In the genomic region with DNA sequence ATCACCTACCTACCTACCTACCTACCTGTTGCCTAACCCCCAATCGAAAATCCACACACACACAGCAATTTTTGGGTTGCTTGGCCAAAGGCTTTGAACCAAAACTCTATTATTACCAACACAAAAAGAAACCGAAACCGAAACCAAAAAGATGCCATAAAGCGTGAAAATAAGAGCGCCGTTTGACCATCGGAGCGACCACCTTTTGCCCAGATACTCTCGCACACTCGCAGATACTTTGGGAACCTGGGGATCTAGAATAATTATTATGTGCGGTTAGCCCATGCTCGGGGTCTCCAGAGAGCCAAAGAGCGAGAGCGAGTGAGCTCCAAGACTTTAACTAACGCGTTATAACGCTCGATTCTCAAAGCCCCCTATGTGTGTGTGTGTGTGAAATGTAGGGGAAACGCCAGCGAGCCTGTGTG, we compare ENCODE assay signal across 5 fruit fly cellular contexts.
TF ChIP-seq lines count a peak whose summit lies in the region.

No protein-coding gene starts in this region.

- no peak for TF ChIP-seq CTCF in whole organism, embryonic (GFP tag; optimal IDR thresholded peaks at IDR 0.05; lab: Kevin White, UChicago)

TF ChIP-seq in whole organism, adult, 20 proteins besides CTCF, POLR2A, EP300 and RAD21:
- no peak for TF ChIP-seq Hr96 (GFP tag; optimal IDR thresholded peaks at IDR 0.05; lab: Kevin White, UChicago)
- no peak for TF ChIP-seq bab1 (GFP tag; optimal IDR thresholded peaks at IDR 0.05; lab: Kevin White, UChicago)
- no peak for TF ChIP-seq CG5204 (GFP tag; optimal IDR thresholded peaks at IDR 0.05; lab: Kevin White, UChicago)
- TF ChIP-seq cnc (optimal IDR thresholded peaks at IDR 0.05; lab: Kevin White, UChicago), result no peak
- TF ChIP-seq Clk (GFP tag; optimal IDR thresholded peaks at IDR 0.05; lab: Kevin White, UChicago), result no peak
- peak; percentile 81 for TF ChIP-seq pad (GFP tag; optimal IDR thresholded peaks at IDR 0.05; lab: Kevin White, UChicago)

TF ChIP-seq in whole organism, embryonic, 481 proteins besides CTCF, POLR2A, EP300 and RAD21 (continues in another document):
- TF ChIP-seq CG34376 (GFP tag; optimal IDR thresholded peaks at IDR 0.05; lab: Kevin White, UChicago), result peak; percentile 46
- TF ChIP-seq Trl (optimal IDR thresholded peaks at IDR 0.05; lab: Kevin White, UChicago), result peak; percentile 62 to 91
- no peak for TF ChIP-seq Trl (GFP tag; optimal IDR thresholded peaks at IDR 0.05; lab: Kevin White, UChicago)
- TF ChIP-seq CG16813 (GFP tag; IDR thresholded peaks at IDR 0.05; lab: Robert Waterston, UW; ENCODE audit: partially characterized antibody), result 0 out of 3 replicates have a peak, but pooled peaks have one; percentile 8
- peak; percentile 69 for TF ChIP-seq Blimp-1 (GFP tag; optimal IDR thresholded peaks at IDR 0.05; lab: Kevin White, UChicago)
- peak; percentile 53 for TF ChIP-seq lab (GFP tag; optimal IDR thresholded peaks at IDR 0.05; lab: Kevin White, UChicago)
- TF ChIP-seq CG15479 (GFP tag; optimal IDR thresholded peaks at IDR 0.05; lab: Kevin White, UChicago), result no peak
- TF ChIP-seq CG34224 (GFP tag; IDR thresholded peaks at IDR 0.05; lab: Robert Waterston, UW; ENCODE audit: partially characterized antibody), result peak; percentile 38; the same call in 1 of the 3 replicates
- TF ChIP-seq cwo (GFP tag; optimal IDR thresholded peaks at IDR 0.05; lab: Kevin White, UChicago), result peak; percentile 16
- TF ChIP-seq Deaf1 (tag; optimal IDR thresholded peaks at IDR 0.05; lab: Kevin White, UChicago), result peak; percentile 38
- TF ChIP-seq Med (GFP tag; lab: Kevin White, UChicago), result peak; percentile 55
- TF ChIP-seq Atf6 (GFP tag; IDR thresholded peaks at IDR 0.05; lab: Robert Waterston, UW), result 0 out of 2 replicates have a peak, but pooled peaks have one; percentile 16
- no peak for TF ChIP-seq tup (GFP tag; optimal IDR thresholded peaks at IDR 0.05; lab: Kevin White, UChicago)
- TF ChIP-seq chinmo (GFP tag; IDR thresholded peaks at IDR 0.05; lab: Robert Waterston, UW; ENCODE audit: partially characterized antibody), result peak; percentile 95
- TF ChIP-seq Myb (GFP tag; optimal IDR thresholded peaks at IDR 0.05; lab: Kevin White, UChicago), result no peak
- no peak for TF ChIP-seq sima (GFP tag; optimal IDR thresholded peaks at IDR 0.05; lab: Kevin White, UChicago)
- TF ChIP-seq Hmr (GFP tag; optimal IDR thresholded peaks at IDR 0.05; lab: Kevin White, UChicago), result no peak
- peak; percentile 24 for TF ChIP-seq corto (GFP tag; optimal IDR thresholded peaks at IDR 0.05; lab: Kevin White, UChicago)
- TF ChIP-seq CHES-1-like (GFP tag; optimal IDR thresholded peaks at IDR 0.05; lab: Kevin White, UChicago), result no peak

TF ChIP-seq in whole organism, prepupa, 60 proteins besides CTCF, POLR2A, EP300 and RAD21:
- TF ChIP-seq fd59A (GFP tag; optimal IDR thresholded peaks at IDR 0.05; lab: Kevin White, UChicago) (no peak), CG8119 (GFP tag; IDR thresholded peaks at IDR 0.05; lab: Robert Waterston, UW) (no peak), Sox15 (GFP tag; optimal IDR thresholded peaks at IDR 0.05; lab: Kevin White, UChicago) (no peak), vri (GFP tag; optimal IDR thresholded peaks at IDR 0.05; lab: Kevin White, UChicago) (peak; percentile 71), cyc (GFP tag; optimal IDR thresholded peaks at IDR 0.05; lab: Kevin White, UChicago) (no peak), CG9139 (GFP tag; optimal IDR thresholded peaks at IDR 0.05; lab: Kevin White, UChicago) (no peak), fkh (GFP tag; optimal IDR thresholded peaks at IDR 0.05; lab: Kevin White, UChicago) (no peak)

TF ChIP-seq in whole organism, pupa, 21 proteins besides CTCF, POLR2A, EP300 and RAD21:
- TF ChIP-seq CG15710 (tag; optimal IDR thresholded peaks at IDR 0.05; lab: Kevin White, UChicago) (no peak), rn (GFP tag; IDR thresholded peaks at IDR 0.05; lab: Robert Waterston, UW) (no peak), CG4496 (GFP tag; IDR thresholded peaks at IDR 0.05; lab: Robert Waterston, UW) (0 out of 3 replicates have a peak, but pooled peaks have one; percentile 7)
TF ChIP-seq in whole organism, pupa: peak in this region for 1.

TF ChIP-seq in whole organism, wandering third instar larva, 38 proteins besides CTCF, POLR2A, EP300 and RAD21:
- peak; percentile 3 for TF ChIP-seq h (GFP tag; optimal IDR thresholded peaks at IDR 0.05; lab: Kevin White, UChicago)
- peak; percentile 36 for TF ChIP-seq Vsx2 (GFP tag; optimal IDR thresholded peaks at IDR 0.05; lab: Kevin White, UChicago; ENCODE audit: partially characterized antibody)
- no peak for TF ChIP-seq Jra (GFP tag; optimal IDR thresholded peaks at IDR 0.05; lab: Kevin White, UChicago)
- no peak for TF ChIP-seq tai (GFP tag; optimal IDR thresholded peaks at IDR 0.05; lab: Kevin White, UChicago)
- peak; percentile 77 to 88 for TF ChIP-seq dl (GFP tag; optimal IDR thresholded peaks at IDR 0.05; lab: Kevin White, UChicago; ENCODE audit: insufficient read depth in 1 of 2, partially characterized antibody in 2 of 2)
- TF ChIP-seq woc (GFP tag; optimal IDR thresholded peaks at IDR 0.05; lab: Kevin White, UChicago), result no peak
- TF ChIP-seq fru (GFP tag; optimal IDR thresholded peaks at IDR 0.05; lab: Kevin White, UChicago), result no peak
- no peak for TF ChIP-seq ey (GFP tag; optimal IDR thresholded peaks at IDR 0.05; lab: Kevin White, UChicago)
- TF ChIP-seq CrebA (GFP tag; optimal IDR thresholded peaks at IDR 0.05; lab: Kevin White, UChicago; ENCODE audit: borderline replicate concordance), result peak; percentile 30
- no peak for TF ChIP-seq Rel (GFP tag; optimal IDR thresholded peaks at IDR 0.05; lab: Kevin White, UChicago)
- TF ChIP-seq Rel (tag; optimal IDR thresholded peaks at IDR 0.05; lab: Kevin White, UChicago), result peak; percentile 34
- TF ChIP-seq HLH106 (tag; optimal IDR thresholded peaks at IDR 0.05; lab: Kevin White, UChicago), result no peak
- peak; percentile 90 for TF ChIP-seq Dif (GFP tag; optimal IDR thresholded peaks at IDR 0.05; lab: Kevin White, UChicago; ENCODE audit: partially characterized antibody)
- TF ChIP-seq Hr83 (GFP tag; optimal IDR thresholded peaks at IDR 0.05; lab: Kevin White, UChicago; ENCODE audit: poor library complexity, severe bottlenecking), result peak; percentile 67
